Worm (Caenorhabditis elegans) whole organism, midembryonic: ENCODE measurements around the gene mec-17.

Experiments
- T22C8.4 ChIP-seq: fragments of 200-800 bp; sonication (Bioruptor generic); IDR thresholded peaks from 2 replicates; pipeline ENCODE4 v1.3.6; 2022; ENCODE audit warnings: missing genetic modification characterization, missing compliant biosample characterization
- cog-1 ChIP-seq: sonication (generic microtip); optimal IDR thresholded peaks from 2 replicates; lab custom pipeline; 2016; ENCODE audit warnings: missing genetic modification characterization, missing compliant biosample characterization
- flt-1 ChIP-seq: fragments of 200-800 bp; sonication (Bioruptor generic); IDR thresholded peaks from 2 replicates; pipeline ENCODE4 v1.3.6; 2022; ENCODE audit warnings: missing genetic modification characterization, missing compliant biosample characterization
- klf-2 ChIP-seq: fragments of 200-800 bp; sonication (Bioruptor generic); conservative IDR thresholded peaks from 2 replicates; pipeline ENCODE4 v1.3.6; 2022; ENCODE audit warnings: missing genetic modification reagents, missing genetic modification characterization, missing compliant biosample characterization
- med-1 ChIP-seq: sonication (generic microtip); optimal IDR thresholded peaks from 2 replicates; lab custom pipeline; 2017; ENCODE audit warnings: missing genetic modification characterization, mild to moderate bottlenecking, missing compliant biosample characterization, antibody characterized with exemption, missing genetic modification reagents; ENCODE audit not compliant: insufficient read depth
- ref-1 ChIP-seq: fragments of 200-800 bp; sonication (Bioruptor generic); conservative IDR thresholded peaks from 2 replicates; pipeline ENCODE4 v1.3.6; 2022; ENCODE audit warnings: missing genetic modification reagents, missing genetic modification characterization, missing compliant biosample characterization
- tab-1 ChIP-seq: fragments of 200-800 bp; sonication (Bioruptor generic); IDR thresholded peaks from 2 replicates; pipeline ENCODE4 v1.3.6; 2022; ENCODE audit warnings: missing genetic modification characterization, missing compliant biosample characterization
- ztf-23 ChIP-seq: fragments of 200-800 bp; sonication (Bioruptor generic); IDR thresholded peaks from 2 replicates; pipeline ENCODE4 v1.3.6; 2022; ENCODE audit warnings: missing genetic modification reagents, missing genetic modification characterization, missing compliant biosample characterization
- ztf-29 ChIP-seq: fragments of 200-800 bp; sonication (Bioruptor generic); IDR thresholded peaks from 2 replicates; pipeline ENCODE4 v1.3.6; 2022; ENCODE audit warnings: missing genetic modification reagents, missing genetic modification characterization, missing compliant biosample characterization

Gene mec-17

ce11 chrIV:8007549-8007948 lies 20.6 kb upstream of the mec-17 start:
- no peak for TF ChIP-seq flt-1 (GFP tag; lab: Robert Waterston, UW)
- no peak for TF ChIP-seq cog-1 (tag; lab: Kevin White, UChicago)
- no peak for TF ChIP-seq ztf-29 (GFP tag; lab: Robert Waterston, UW)
- TF ChIP-seq ztf-23: no peak
- no peak for TF ChIP-seq tab-1 (GFP tag; lab: Robert Waterston, UW)
- TF ChIP-seq T22C8.4: no peak
- no peak for TF ChIP-seq ref-1 (GFP tag; lab: Robert Waterston, UW)
- TF ChIP-seq med-1 (GFP tag; lab: Kevin White, UChicago): no peak
- no peak for TF ChIP-seq klf-2

ce11 chrIV:8006161-8006560 lies 19.2 kb upstream of the mec-17 start:
- TF ChIP-seq cog-1 (tag; lab: Kevin White, UChicago): no peak
- TF ChIP-seq med-1 (GFP tag; lab: Kevin White, UChicago): no peak
- no peak for TF ChIP-seq ztf-29 (GFP tag; lab: Robert Waterston, UW)
- TF ChIP-seq tab-1 (GFP tag; lab: Robert Waterston, UW): no peak
- TF ChIP-seq flt-1 (GFP tag; lab: Robert Waterston, UW): no peak
- no peak for TF ChIP-seq ref-1 (GFP tag; lab: Robert Waterston, UW)
- no peak for TF ChIP-seq T22C8.4
- no peak for TF ChIP-seq ztf-23
- no peak for TF ChIP-seq klf-2

- no peak for TF ChIP-seq med-1 (GFP tag; lab: Kevin White, UChicago)
- TF ChIP-seq klf-2: no peak
- TF ChIP-seq tab-1 (GFP tag; lab: Robert Waterston, UW): no peak
- TF ChIP-seq cog-1 (tag; lab: Kevin White, UChicago): no peak
- no peak for TF ChIP-seq flt-1 (GFP tag; lab: Robert Waterston, UW)
- TF ChIP-seq ztf-29 (GFP tag; lab: Robert Waterston, UW): no peak
These were observed 18.4 kb upstream of the mec-17 start for ce11 chrIV:8005376-8005775.

- TF ChIP-seq flt-1 (GFP tag; lab: Robert Waterston, UW) (no peak), klf-2 (no peak), cog-1 (tag; lab: Kevin White, UChicago) (no peak), ztf-23 (no peak), ztf-29 (GFP tag; lab: Robert Waterston, UW) (no peak), T22C8.4 (no peak), med-1 (GFP tag; lab: Kevin White, UChicago) (no peak), ref-1 (GFP tag; lab: Robert Waterston, UW) (no peak), tab-1 (GFP tag; lab: Robert Waterston, UW) (no peak)
These were observed 17.0 kb upstream of the mec-17 start, which contains the start of gene rig-4 for ce11 chrIV:8004019-8004418. Gene rig-4 (minus strand): TSS chrIV:8004119.

- no peak for TF ChIP-seq ztf-29 (GFP tag; lab: Robert Waterston, UW)
- no peak for TF ChIP-seq tab-1 (GFP tag; lab: Robert Waterston, UW)
- TF ChIP-seq klf-2: no peak
- no peak for TF ChIP-seq ref-1 (GFP tag; lab: Robert Waterston, UW)
These were observed 13.8 kb upstream of the mec-17 start for ce11 chrIV:8000763-8001162.

- TF ChIP-seq cog-1 (tag; lab: Kevin White, UChicago) (no peak), ref-1 (GFP tag; lab: Robert Waterston, UW) (no peak), tab-1 (GFP tag; lab: Robert Waterston, UW) (no peak), klf-2 (no peak), T22C8.4 (no peak), ztf-29 (GFP tag; lab: Robert Waterston, UW) (no peak), med-1 (GFP tag; lab: Kevin White, UChicago) (no peak), flt-1 (GFP tag; lab: Robert Waterston, UW) (no peak), ztf-23 (no peak)
These were observed 7.7 kb upstream of the mec-17 start for ce11 chrIV:7994715-7995114.

- TF ChIP-seq flt-1 (GFP tag; lab: Robert Waterston, UW): no peak
- TF ChIP-seq med-1 (GFP tag; lab: Kevin White, UChicago): no peak
- TF ChIP-seq klf-2: no peak
- no peak for TF ChIP-seq ztf-23
- TF ChIP-seq ztf-29 (GFP tag; lab: Robert Waterston, UW): no peak
These were observed 1.4 kb upstream of the mec-17 start, which contains the start of gene col-115 for ce11 chrIV:7988385-7988784. Gene col-115 (plus strand): TSS chrIV:7988685.

- no peak for TF ChIP-seq ztf-29 (GFP tag; lab: Robert Waterston, UW)
- TF ChIP-seq flt-1 (GFP tag; lab: Robert Waterston, UW): no peak
- TF ChIP-seq T22C8.4: no peak
- no peak for TF ChIP-seq tab-1 (GFP tag; lab: Robert Waterston, UW)
- no peak for TF ChIP-seq klf-2
- no peak for TF ChIP-seq med-1 (GFP tag; lab: Kevin White, UChicago)
- no peak for TF ChIP-seq ref-1 (GFP tag; lab: Robert Waterston, UW)
- no peak for TF ChIP-seq cog-1 (tag; lab: Kevin White, UChicago)
- no peak for TF ChIP-seq ztf-23
These were observed 1.2 kb downstream of the mec-17 start for ce11 chrIV:7985737-7986136.

ce11 chrIV:7983728-7984346 lies 3.1 kb downstream of the mec-17 start:
- no peak for TF ChIP-seq ztf-29 (GFP tag; lab: Robert Waterston, UW)
- TF ChIP-seq flt-1 (GFP tag; lab: Robert Waterston, UW): 0 out of 2 replicates have a peak, but pooled peaks have one; percentile 11

ce11 chrIV:7983021-7983420 lies 4.0 kb downstream of the mec-17 start:
- TF ChIP-seq tab-1 (GFP tag; lab: Robert Waterston, UW): no peak
- no peak for TF ChIP-seq ref-1 (GFP tag; lab: Robert Waterston, UW)
- no peak for TF ChIP-seq klf-2
- no peak for TF ChIP-seq cog-1 (tag; lab: Kevin White, UChicago)
- TF ChIP-seq T22C8.4: no peak
- TF ChIP-seq med-1 (GFP tag; lab: Kevin White, UChicago): no peak
- TF ChIP-seq flt-1 (GFP tag; lab: Robert Waterston, UW): no peak
- no peak for TF ChIP-seq ztf-23
- TF ChIP-seq ztf-29 (GFP tag; lab: Robert Waterston, UW): no peak
